Worm (Caenorhabditis elegans): ENCODE measurements around the gene snx-1.

ce11 chrX:1124146-1124545 lies 4.6 kb upstream of the snx-1 start, which contains the start of gene C05D9.9:
- TF ChIP-seq tab-1 (GFP tag; IDR thresholded peaks at IDR 0.05), result no peak
- no peak for TF ChIP-seq ztf-29 (GFP tag; IDR thresholded peaks at IDR 0.05)
- no peak for TF ChIP-seq klf-2 (GFP tag; conservative IDR thresholded peaks at IDR 0.05)
- no peak for TF ChIP-seq ztf-23 (GFP tag; IDR thresholded peaks at IDR 0.05)
- no peak for TF ChIP-seq flt-1 (GFP tag; IDR thresholded peaks at IDR 0.05)
- TF ChIP-seq med-1 (GFP tag; optimal IDR thresholded peaks at IDR 0.05; ENCODE audit: insufficient read depth), result no peak
- no peak for TF ChIP-seq cog-1 (tag; optimal IDR thresholded peaks at IDR 0.05)
